Fruit fly (Drosophila melanogaster) whole organism, wandering third instar larva: Measurements from ENCODE around the gene Blm.

Experiments
- Abd-B ChIP-seq: fragments of >200 bp; optimal IDR thresholded peaks from 2 replicates; lab custom pipeline; 2017; ENCODE audit warnings: missing biosample characterization, missing genetic modification characterization
- CG9705 ChIP-seq: fragments of 200-800 bp; sonication (Bioruptor generic); optimal IDR thresholded peaks from 2 replicates; lab custom pipeline; 2018; ENCODE audit warnings: missing biosample characterization, mild to moderate bottlenecking, missing genetic modification characterization
- CrebA ChIP-seq: fragments of 200-800 bp; sonication (Bioruptor generic); optimal IDR thresholded peaks from 2 replicates; lab custom pipeline; 2016; ENCODE audit warnings: missing biosample characterization, mild to moderate bottlenecking, missing genetic modification characterization, borderline replicate concordance
- Dif ChIP-seq: fragments of 200-275, 200-300 bp; sonication (Bioruptor generic); optimal IDR thresholded peaks from 2 replicates; lab custom pipeline; 2018; ENCODE audit warnings: missing biosample characterization, missing genetic modification characterization; ENCODE audit not compliant: partially characterized antibody
- GATAd ChIP-seq: sonication (Bioruptor generic); optimal IDR thresholded peaks from 2 replicates; lab custom pipeline; 2016; ENCODE audit warnings: missing biosample characterization, missing genetic modification characterization
- HLH106 ChIP-seq: fragments of 200-800 bp; optimal IDR thresholded peaks from 3 replicates; lab custom pipeline; 2019; ENCODE audit warnings: missing biosample characterization, mild to moderate bottlenecking, missing genetic modification characterization, moderate library complexity
- Hr83 ChIP-seq: fragments of 200-300 bp; sonication (Bioruptor generic); optimal IDR thresholded peaks from 2 replicates; lab custom pipeline; 2016; ENCODE audit warnings: missing biosample characterization, mild to moderate bottlenecking, missing genetic modification characterization, moderate library complexity; ENCODE audit not compliant: poor library complexity, severe bottlenecking
- Jra ChIP-seq: sonication (Bioruptor generic); optimal IDR thresholded peaks from 2 replicates; lab custom pipeline; 2016; ENCODE audit warnings: missing biosample characterization, missing genetic modification characterization
- Mio ChIP-seq: sonication (Bioruptor generic); optimal IDR thresholded peaks from 2 replicates; lab custom pipeline; 2016; ENCODE audit warnings: missing biosample characterization, missing genetic modification characterization
- N ChIP-seq: fragments of >200 bp; optimal IDR thresholded peaks from 2 replicates; lab custom pipeline; 2018; ENCODE audit warnings: missing biosample characterization, missing external identifiers, missing genetic modification characterization
- OdsH ChIP-seq: fragments of 200-800 bp; sonication (Bioruptor generic); optimal IDR thresholded peaks from 2 replicates; lab custom pipeline; 2016; ENCODE audit warnings: missing biosample characterization, mild to moderate bottlenecking, missing genetic modification characterization
- Rel ChIP-seq, 2 experiments: fragments of 200-800 bp; sonication (Bioruptor generic) in 1 of 2; optimal IDR thresholded peaks; 2 replicates in 1 of 2; 3 replicates in 1 of 2; lab custom pipeline; 2016 to 2019; ENCODE audit warnings: mild to moderate bottlenecking in 2 of 2, missing biosample characterization in 2 of 2, missing genetic modification characterization in 2 of 2, moderate library complexity in 1 of 2
- Sp1 ChIP-seq: fragments of 200-800 bp; sonication (Bioruptor generic); optimal IDR thresholded peaks from 3 replicates; lab custom pipeline; 2019; ENCODE audit warnings: missing biosample characterization, mild to moderate bottlenecking, missing genetic modification characterization, moderate library complexity
- Vsx2 ChIP-seq: fragments of 200-300, 225-300 bp; sonication (Bioruptor generic); optimal IDR thresholded peaks from 2 replicates; lab custom pipeline; 2018; ENCODE audit warnings: missing biosample characterization, missing genetic modification characterization; ENCODE audit not compliant: partially characterized antibody
- br ChIP-seq: fragments of 200-800 bp; sonication (Bioruptor generic); optimal IDR thresholded peaks from 2 replicates; lab custom pipeline; 2016; ENCODE audit warnings: missing biosample characterization, missing genetic modification characterization
- dl ChIP-seq, 2 experiments: fragments of 175-275, 200-275 bp in 1 of 2; fragments of 200-275 bp in 1 of 2; sonication (Bioruptor generic); optimal IDR thresholded peaks; lab custom pipeline; 2018; ENCODE audit warnings: mild to moderate bottlenecking in 2 of 2, missing biosample characterization in 2 of 2, missing genetic modification characterization in 2 of 2, moderate library complexity in 2 of 2; ENCODE audit not compliant: partially characterized antibody in 2 of 2, insufficient read depth in 1 of 2
- dmrt93B ChIP-seq: fragments of 200-800 bp; sonication (Bioruptor generic); optimal IDR thresholded peaks from 2 replicates; lab custom pipeline; 2018; ENCODE audit warnings: missing biosample characterization, mild to moderate bottlenecking, missing genetic modification characterization
- fru ChIP-seq: fragments of 200-800 bp; sonication (Bioruptor generic); optimal IDR thresholded peaks from 3 replicates; lab custom pipeline; 2016; ENCODE audit warnings: missing biosample characterization, mild to moderate bottlenecking, missing genetic modification characterization
- h ChIP-seq: fragments of 200-800 bp; sonication (Bioruptor generic); optimal IDR thresholded peaks from 3 replicates; lab custom pipeline; 2016; ENCODE audit warnings: missing biosample characterization, mild to moderate bottlenecking, missing genetic modification characterization
- jim ChIP-seq: fragments of 175-275, 200-325 bp; sonication (Bioruptor generic); optimal IDR thresholded peaks from 2 replicates; lab custom pipeline; 2016; ENCODE audit warnings: missing biosample characterization, mild to moderate bottlenecking, missing genetic modification characterization
- lola ChIP-seq: fragments of >200 bp; optimal IDR thresholded peaks from 2 replicates; lab custom pipeline; 2017; ENCODE audit warnings: missing biosample characterization, missing genetic modification characterization
- pan ChIP-seq: fragments of >200 bp; optimal IDR thresholded peaks from 2 replicates; lab custom pipeline; 2017
- psq ChIP-seq: fragments of 200-800 bp; sonication (Bioruptor generic); optimal IDR thresholded peaks from 3 replicates; lab custom pipeline; 2017; ENCODE audit warnings: missing biosample characterization, mild to moderate bottlenecking, missing genetic modification characterization, moderate library complexity
- rgr ChIP-seq: fragments of 200-800 bp; sonication (Bioruptor generic); optimal IDR thresholded peaks from 3 replicates; lab custom pipeline; 2016; ENCODE audit warnings: missing biosample characterization, mild to moderate bottlenecking, missing genetic modification characterization
- sage ChIP-seq: fragments of 200-800 bp; sonication (Bioruptor generic); optimal IDR thresholded peaks from 2 replicates; lab custom pipeline; 2016; ENCODE audit warnings: missing biosample characterization, mild to moderate bottlenecking, missing genetic modification characterization
- sv ChIP-seq: fragments of 200-800 bp; sonication (Bioruptor generic); optimal IDR thresholded peaks from 3 replicates; lab custom pipeline; 2016; ENCODE audit warnings: missing biosample characterization, missing genetic modification characterization
- tai ChIP-seq: sonication (Bioruptor generic); optimal IDR thresholded peaks from 2 replicates; lab custom pipeline; 2016; ENCODE audit warnings: missing biosample characterization, missing genetic modification characterization
- usp ChIP-seq: fragments of >200 bp; optimal IDR thresholded peaks from 2 replicates; lab custom pipeline; 2017; ENCODE audit warnings: missing biosample characterization, missing genetic modification characterization
- woc ChIP-seq: sonication (Bioruptor generic); optimal IDR thresholded peaks from 2 replicates; lab custom pipeline; 2016; ENCODE audit warnings: missing biosample characterization, mild to moderate bottlenecking, missing genetic modification characterization

The Blm gene

dm6 chr3R:11758160-11758506 is 16.6 kb upstream of the Blm start:
- TF ChIP-seq dmrt93B (GFP tag; lab: Kevin White, UChicago) (no peak), Rel (GFP tag; optimal IDR thresholded peaks at IDR 0.05; lab: Kevin White, UChicago) (peak; percentile 5), Rel (tag; optimal IDR thresholded peaks at IDR 0.05; lab: Kevin White, UChicago) (no peak)

- TF ChIP-seq CG9705 (GFP tag; lab: Kevin White, UChicago) (no peak), Hr83 (GFP tag; lab: Kevin White, UChicago) (peak; percentile 26), tai (no peak), lola (GFP tag; lab: Kevin White, UChicago) (no peak), jim (no peak), Dif (GFP tag; lab: Kevin White, UChicago) (no peak), HLH106 (tag; lab: Kevin White, UChicago) (no peak), h (peak; percentile 26), usp (GFP tag; lab: Kevin White, UChicago) (no peak), rgr (GFP tag; lab: Kevin White, UChicago) (no peak)
Measured at dm6 chr3R:11757197-11757856, 15.7 kb upstream of the Blm start.

- no peak for TF ChIP-seq Dif (GFP tag; lab: Kevin White, UChicago)
- no peak for TF ChIP-seq dmrt93B (GFP tag; lab: Kevin White, UChicago)
- no peak for TF ChIP-seq Vsx2 (GFP tag; lab: Kevin White, UChicago)
- no peak for TF ChIP-seq GATAd (GFP tag; lab: Kevin White, UChicago)
- no peak for TF ChIP-seq psq (GFP tag; lab: Kevin White, UChicago)
- TF ChIP-seq fru (GFP tag; lab: Kevin White, UChicago), result no peak
- no peak for TF ChIP-seq sv (GFP tag; lab: Kevin White, UChicago)
- no peak for TF ChIP-seq CrebA (GFP tag; lab: Kevin White, UChicago)
- no peak for TF ChIP-seq N (GFP tag; lab: Kevin White, UChicago)
Measured at dm6 chr3R:11756762-11757161, 15.2 kb upstream of the Blm start.

- TF ChIP-seq Hr83 (GFP tag; lab: Kevin White, UChicago) (no peak), Vsx2 (GFP tag; lab: Kevin White, UChicago) (no peak), h (peak; percentile 5), Sp1 (GFP tag; lab: Kevin White, UChicago) (no peak), rgr (GFP tag; lab: Kevin White, UChicago) (peak; percentile 15)
Measured at dm6 chr3R:11751756-11752155, 10.2 kb upstream of the Blm start.

- TF ChIP-seq Jra (GFP tag; lab: Kevin White, UChicago) (no peak), br (GFP tag; lab: Kevin White, UChicago) (no peak), tai (no peak), h (no peak), lola (GFP tag; lab: Kevin White, UChicago) (no peak), N (GFP tag; lab: Kevin White, UChicago) (no peak), OdsH (GFP tag; lab: Kevin White, UChicago) (no peak), sage (GFP tag; lab: Kevin White, UChicago) (no peak), Abd-B (GFP tag; lab: Kevin White, UChicago) (no peak), Sp1 (GFP tag; lab: Kevin White, UChicago) (no peak), usp (GFP tag; lab: Kevin White, UChicago) (no peak), Mio (no peak), dl (GFP tag; optimal IDR thresholded peaks at IDR 0.05; lab: Kevin White, UChicago; ENCODE audit: insufficient read depth in 1 of 2, partially characterized antibody in 2 of 2) (no peak), rgr (GFP tag; lab: Kevin White, UChicago) (no peak), psq (GFP tag; lab: Kevin White, UChicago) (no peak), woc (GFP tag; lab: Kevin White, UChicago) (no peak), fru (GFP tag; lab: Kevin White, UChicago) (no peak), GATAd (GFP tag; lab: Kevin White, UChicago) (no peak), Rel (GFP tag; optimal IDR thresholded peaks at IDR 0.05; lab: Kevin White, UChicago) (no peak), Rel (tag; optimal IDR thresholded peaks at IDR 0.05; lab: Kevin White, UChicago) (no peak), pan (lab: Kevin White, UChicago) (no peak)
- TF ChIP-seq, all 38 proteins: peak for 0
Measured at dm6 chr3R:11750294-11750432, 8.6 kb upstream of the Blm start, which contains the start of gene CG43062. CG43062 (plus strand) TSS chr3R:11750333.
